Worm (Caenorhabditis elegans): ENCODE data around the gene F48E3.2.

- TF ChIP-seq pqm-1 (tag; optimal IDR thresholded peaks at IDR 0.05), result no peak
- no peak for TF ChIP-seq lin-15B (tag; optimal IDR thresholded peaks at IDR 0.05)
- TF ChIP-seq nhr-11 (tag; optimal IDR thresholded peaks at IDR 0.05), result no peak
- TF ChIP-seq snpc-4 (tag; optimal IDR thresholded peaks at IDR 0.05), result no peak
- no peak for TF ChIP-seq nhr-237 (tag; optimal IDR thresholded peaks at IDR 0.05)
Measured at ce11 chrX:7506533-7506932, 13.6 kb upstream of the F48E3.2 start, which contains the start of gene lgc-11.

All from whole organism, L3 larva.